Worm (Caenorhabditis elegans): ENCODE results near the gene abl-1.

ce11 chrX:10604386-10604785 lies 19.6 kb downstream of the abl-1 start, which contains the start of gene flp-19:
- TF ChIP-seq ztf-11 (tag; optimal IDR thresholded peaks at IDR 0.05) (no peak), pha-4 (tag; optimal IDR thresholded peaks at IDR 0.05) (no peak), nhr-2 (tag; optimal IDR thresholded peaks at IDR 0.05) (no peak), elt-3 (tag; optimal IDR thresholded peaks at IDR 0.05) (no peak), snpc-4 (tag; optimal IDR thresholded peaks at IDR 0.05) (no peak), elt-1 (tag; optimal IDR thresholded peaks at IDR 0.05; ENCODE audit: borderline replicate concordance, insufficient read depth) (no peak), unc-120 (tag; optimal IDR thresholded peaks at IDR 0.05; ENCODE audit: poor library complexity, severe bottlenecking) (no peak), lin-13 (tag; optimal IDR thresholded peaks at IDR 0.05) (no peak), flh-1 (GFP tag; optimal IDR thresholded peaks at IDR 0.05) (no peak), mls-2 (tag; optimal IDR thresholded peaks at IDR 0.05) (no peak), drap-1 (GFP tag; optimal IDR thresholded peaks at IDR 0.05) (no peak), nhr-237 (tag; optimal IDR thresholded peaks at IDR 0.05) (no peak)
